Fruit fly (Drosophila melanogaster): ENCODE measurements around the gene Hcf.

The Hcf gene

DNA sequence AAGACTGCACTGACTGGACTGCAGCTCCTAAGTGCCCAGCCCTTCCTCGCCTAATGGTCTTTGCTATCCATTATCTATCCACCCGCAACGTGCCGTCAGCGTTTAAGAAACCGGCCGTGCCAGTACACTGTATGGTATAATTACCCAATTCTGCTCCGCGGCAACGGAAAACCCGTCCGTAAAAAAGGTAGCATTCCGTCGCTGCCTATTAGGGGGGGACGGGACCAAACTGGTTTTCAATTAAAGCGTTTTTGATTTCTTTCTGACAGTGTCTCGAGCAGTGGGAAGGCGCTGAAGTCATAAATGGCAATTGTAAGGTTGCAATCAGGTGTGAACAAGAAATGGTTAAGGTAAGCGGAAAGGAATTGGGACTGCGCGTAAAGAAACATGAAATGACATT is 20.7 kb downstream of the Hcf start (continued):
- TF ChIP-seq tll (GFP tag; optimal IDR thresholded peaks at IDR 0.05) (peak in 1 of 2 experiments; percentile 3), pfk (GFP tag; optimal IDR thresholded peaks at IDR 0.05) (no peak), CG12391 (tag; optimal IDR thresholded peaks at IDR 0.05) (no peak), CG12744 (GFP tag; optimal IDR thresholded peaks at IDR 0.05) (no peak), CG7839 (tag; optimal IDR thresholded peaks at IDR 0.05) (no peak), B-H1 (GFP tag; IDR thresholded peaks at IDR 0.05) (no peak), prd (optimal IDR thresholded peaks at IDR 0.05) (no peak), prd (GFP tag; IDR thresholded peaks at IDR 0.05) (no peak), Dip2 (GFP tag; IDR thresholded peaks at IDR 0.05) (no peak), aop (GFP tag; IDR thresholded peaks at IDR 0.05) (no peak), pzg (GFP tag; optimal IDR thresholded peaks at IDR 0.05) (no peak), Fer2 (tag; optimal IDR thresholded peaks at IDR 0.05) (no peak), repo (GFP tag; optimal IDR thresholded peaks at IDR 0.05) (no peak), pb (GFP tag; optimal IDR thresholded peaks at IDR 0.05) (no peak), CG17361 (GFP tag; IDR thresholded peaks at IDR 0.05) (no peak), CG6175 (GFP tag; IDR thresholded peaks at IDR 0.05) (no peak), Hr78 (GFP tag; optimal IDR thresholded peaks at IDR 0.05) (no peak), Dfd (GFP tag; optimal IDR thresholded peaks at IDR 0.05) (no peak), CG43689 (GFP tag; IDR thresholded peaks at IDR 0.05) (no peak), CG14014 (GFP tag; IDR thresholded peaks at IDR 0.05) (no peak), Doc2 (GFP tag; IDR thresholded peaks at IDR 0.05) (no peak), CG7745 (tag; optimal IDR thresholded peaks at IDR 0.05) (no peak), ken (GFP tag; IDR thresholded peaks at IDR 0.05) (no peak), ind (GFP tag; optimal IDR thresholded peaks at IDR 0.05) (no peak), hb (GFP tag; IDR thresholded peaks at IDR 0.05; ENCODE audit: partially characterized antibody) (no peak), fd3F (GFP tag; optimal IDR thresholded peaks at IDR 0.05) (no peak)

DNA sequence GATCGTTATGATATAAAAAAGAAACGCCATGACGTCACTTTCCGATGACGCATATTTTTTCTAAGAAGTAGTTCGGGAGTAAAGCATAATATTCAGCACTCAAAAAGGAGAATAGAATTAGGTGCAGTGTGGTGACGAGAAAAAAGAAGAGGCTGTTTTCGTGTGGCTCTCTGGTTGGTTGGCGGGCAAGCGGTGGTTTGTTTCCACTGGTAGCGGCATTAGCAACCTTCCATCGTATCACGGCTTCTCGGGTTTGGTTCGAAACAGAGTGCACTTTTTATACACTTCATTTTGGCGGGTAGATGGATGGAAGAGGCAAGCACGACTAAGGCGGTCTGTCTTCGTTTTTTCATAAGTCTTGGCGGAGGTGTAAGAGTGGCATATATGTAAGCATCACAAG is 24.8 kb downstream of the Hcf start:
- TF ChIP-seq Pdp1 (GFP tag; optimal IDR thresholded peaks at IDR 0.05) (no peak), Ets65A (GFP tag) (peak; percentile 57), Asciz (GFP tag; optimal IDR thresholded peaks at IDR 0.05) (no peak), D19A (tag; optimal IDR thresholded peaks at IDR 0.05) (peak; percentile 47), Stat92E (GFP tag; optimal IDR thresholded peaks at IDR 0.05) (peak in 1 of 3 experiments; percentile 15), CG2199 (GFP tag; IDR thresholded peaks at IDR 0.05) (peak; percentile 83; the same call in 1 of the 3 replicates), Nf-YB (GFP tag; optimal IDR thresholded peaks at IDR 0.05) (peak; percentile 91), Nf-YC (tag; optimal IDR thresholded peaks at IDR 0.05) (peak; percentile 36)

- TF ChIP-seq z (GFP tag; IDR thresholded peaks at IDR 0.05) (peak; percentile 77), CG7745 (tag; optimal IDR thresholded peaks at IDR 0.05) (no peak), toy (GFP tag; IDR thresholded peaks at IDR 0.05) (no peak), pros (GFP tag; optimal IDR thresholded peaks at IDR 0.05) (peak; percentile 88), Nf-YC (tag; optimal IDR thresholded peaks at IDR 0.05) (peak; percentile 89), CG2199 (GFP tag; IDR thresholded peaks at IDR 0.05) (0 out of 3 replicates have a peak, but pooled peaks have one; percentile 46), Dek (tag; optimal IDR thresholded peaks at IDR 0.05) (no peak), seq (GFP tag; IDR thresholded peaks at IDR 0.05) (peak; percentile 56; the same call in 1 of the 2 replicates), Trl (optimal IDR thresholded peaks at IDR 0.05) (peak in 1 of 2 experiments; percentile 12), Trl (GFP tag; optimal IDR thresholded peaks at IDR 0.05) (no peak), CG1233 (GFP tag; optimal IDR thresholded peaks at IDR 0.05) (no peak), cg (GFP tag; optimal IDR thresholded peaks at IDR 0.05) (peak; percentile 76), Dll (GFP tag; IDR thresholded peaks at IDR 0.05; ENCODE audit: partially characterized antibody) (0 out of 4 replicates have a peak, but pooled peaks have one; percentile 17), crol (GFP tag; IDR thresholded peaks at IDR 0.05) (peak; percentile 51; the same call in 1 of the 2 replicates), CG4707 (GFP tag; optimal IDR thresholded peaks at IDR 0.05) (no peak), CG5180 (GFP tag; optimal IDR thresholded peaks at IDR 0.05) (peak; percentile 75), Nf-YB (GFP tag; optimal IDR thresholded peaks at IDR 0.05) (peak; percentile 92), CG14860 (GFP tag; IDR thresholded peaks at IDR 0.05; ENCODE audit: partially characterized antibody) (no peak)
Observed at dm6 chr4:385227-385795, 25.6 kb downstream of the Hcf start.
